Worm (Caenorhabditis elegans) whole organism, L4 larva: ENCODE results near the gene scl-7.

ENCODE experiments used
- T20F7.1 ChIP-seq: fragments of 200-800 bp; sonication (Bioruptor generic); optimal IDR thresholded peaks from 2 replicates; lab custom pipeline; 2018; ENCODE audit warnings: mild to moderate bottlenecking, missing genetic modification characterization, missing compliant biosample characterization
- Y105C5A.15 ChIP-seq: fragments of 200-800 bp; sonication (Bioruptor generic); IDR thresholded peaks from 2 replicates; pipeline ENCODE4 v1.3.6; 2022; ENCODE audit warnings: missing genetic modification characterization, missing compliant biosample characterization
- Y5F2A.4 ChIP-seq: fragments of 200-800 bp; sonication (Bioruptor generic); optimal IDR thresholded peaks from 2 replicates; lab custom pipeline; 2018; ENCODE audit warnings: mild to moderate bottlenecking, missing genetic modification characterization, missing compliant biosample characterization
- aha-1 ChIP-seq: fragments of 150-350 bp; peaks from one replicate; lab custom pipeline; 2014; ENCODE audit warnings: missing biosample characterization, missing genetic modification characterization
- aly-2 ChIP-seq: sonication (generic microtip); optimal IDR thresholded peaks from 2 replicates; lab custom pipeline; 2018; ENCODE audit warnings: missing biosample characterization, missing genetic modification characterization
- ceh-62 ChIP-seq: sonication (generic microtip); optimal IDR thresholded peaks from 2 replicates; lab custom pipeline; 2017; ENCODE audit warnings: missing biosample characterization, missing genetic modification characterization
- ces-1 ChIP-seq: fragments of 150-350 bp; sonication (generic microtip); optimal IDR thresholded peaks from 4 replicates; lab custom pipeline; 2014; ENCODE audit warnings: missing biosample characterization, missing genetic modification reagents, missing genetic modification characterization
- cey-2 ChIP-seq: sonication (generic microtip); optimal IDR thresholded peaks from 3 replicates; lab custom pipeline; 2017; ENCODE audit warnings: missing genetic modification characterization, mild to moderate bottlenecking, missing compliant biosample characterization, antibody characterized with exemption, borderline replicate concordance; ENCODE audit not compliant: insufficient read depth
- daf-12 ChIP-seq: fragments of 150-350 bp; optimal IDR thresholded peaks from 2 replicates; lab custom pipeline; 2014; ENCODE audit warnings: missing biosample characterization, missing genetic modification reagents, missing genetic modification characterization
- duxl-1 ChIP-seq: sonication (generic microtip); optimal IDR thresholded peaks from 2 replicates; lab custom pipeline; 2016; ENCODE audit warnings: mild to moderate bottlenecking, missing genetic modification characterization, moderate library complexity, missing compliant biosample characterization; ENCODE audit not compliant: poor library complexity
- egl-43 ChIP-seq: fragments of 200-800 bp; sonication (Bioruptor generic); IDR thresholded peaks from 2 replicates; pipeline ENCODE4 v1.3.6; 2022; ENCODE audit warnings: missing genetic modification reagents, missing genetic modification characterization, missing compliant biosample characterization
- gei-8 ChIP-seq: fragments of 200-800 bp; sonication (Bioruptor generic); optimal IDR thresholded peaks from 2 replicates; lab custom pipeline; 2018; ENCODE audit warnings: mild to moderate bottlenecking, missing genetic modification characterization, missing compliant biosample characterization
- lin-38 ChIP-seq: fragments of 200-800 bp; sonication (Bioruptor generic); IDR thresholded peaks from 2 replicates; pipeline ENCODE4 v1.3.6; 2022; ENCODE audit warnings: missing genetic modification reagents, missing genetic modification characterization, missing compliant biosample characterization
- lin-39 ChIP-seq: fragments of 150-350 bp; optimal IDR thresholded peaks from 2 replicates; lab custom pipeline; 2014; ENCODE audit warnings: missing biosample characterization, missing genetic modification reagents, missing genetic modification characterization
- madf-9 ChIP-seq: fragments of 200-800 bp; sonication (Bioruptor generic); conservative IDR thresholded peaks from 2 replicates; pipeline ENCODE4 v1.3.6; 2022; ENCODE audit warnings: missing genetic modification reagents, missing genetic modification characterization, missing compliant biosample characterization
- mxl-2 ChIP-seq: fragments of 200-800 bp; sonication (Bioruptor generic); conservative IDR thresholded peaks from 2 replicates; pipeline ENCODE4 v1.3.6; 2022; ENCODE audit warnings: missing genetic modification reagents, missing genetic modification characterization, missing compliant biosample characterization
- mxl-3 ChIP-seq: fragments of 200-800 bp; sonication (Bioruptor generic); optimal IDR thresholded peaks from 2 replicates; lab custom pipeline; 2018; ENCODE audit warnings: mild to moderate bottlenecking, missing genetic modification characterization, missing compliant biosample characterization
- nhr-25 ChIP-seq: sonication (generic microtip); optimal IDR thresholded peaks from 2 replicates; lab custom pipeline; 2017; ENCODE audit warnings: missing genetic modification characterization, mild to moderate bottlenecking, missing compliant biosample characterization, antibody characterized with exemption, moderate library complexity, borderline replicate concordance; ENCODE audit not compliant: insufficient read depth
- nhr-41 ChIP-seq: fragments of 200-800 bp; sonication (Bioruptor generic); IDR thresholded peaks from 2 replicates; pipeline ENCODE4 v1.3.6; 2022; ENCODE audit warnings: missing genetic modification reagents, missing genetic modification characterization, missing compliant biosample characterization
- nhr-76 ChIP-seq: fragments of 150-350 bp; optimal IDR thresholded peaks from 2 replicates; lab custom pipeline; 2014; ENCODE audit warnings: missing biosample characterization, missing genetic modification characterization
- pha-4 ChIP-seq, 2 experiments: fragments of 150-350 bp in 1 of 2; fragments of 200-800 bp in 1 of 2; sonication (Bioruptor generic) in 1 of 2; IDR thresholded peaks in 1 of 2; optimal IDR thresholded peaks in 1 of 2; 2 replicates each; pipeline versions ENCODE4 v1.3.6 to Lab custom; 2014 to 2022; ENCODE audit warnings: missing genetic modification characterization in 2 of 2, missing genetic modification reagents in 2 of 2, missing biosample characterization in 1 of 2, missing compliant biosample characterization in 1 of 2
- php-3 ChIP-seq: fragments of 200-800 bp; sonication (Bioruptor generic); IDR thresholded peaks from 2 replicates; pipeline ENCODE4 v1.3.6; 2022; ENCODE audit warnings: missing genetic modification reagents, missing genetic modification characterization, missing compliant biosample characterization
- rbr-2 ChIP-seq: sonication (generic microtip); optimal IDR thresholded peaks from 2 replicates; lab custom pipeline; 2016; ENCODE audit warnings: missing genotype, missing genetic modification characterization, missing compliant biosample characterization
- sdz-12 ChIP-seq: fragments of 200-800 bp; sonication (Bioruptor generic); optimal IDR thresholded peaks from 2 replicates; lab custom pipeline; 2018; ENCODE audit warnings: mild to moderate bottlenecking, missing genetic modification characterization, missing compliant biosample characterization
- set-16 ChIP-seq: fragments of 200-800 bp; sonication (Bioruptor generic); IDR thresholded peaks from 2 replicates; pipeline ENCODE4 v1.3.6; 2022; ENCODE audit warnings: missing genetic modification reagents, missing genetic modification characterization, missing compliant biosample characterization
- snpc-4 ChIP-seq: fragments of 150-350 bp; optimal IDR thresholded peaks from 2 replicates; lab custom pipeline; 2014; ENCODE audit warnings: missing biosample characterization, missing genetic modification characterization
- unc-130 ChIP-seq: sonication (generic microtip); optimal IDR thresholded peaks from 2 replicates; lab custom pipeline; 2016; ENCODE audit warnings: missing genetic modification reagents, missing genetic modification characterization, missing compliant biosample characterization
- unc-62 ChIP-seq, 3 experiments: fragments of 150-350 bp in 1 of 3; sonication (generic microtip); optimal IDR thresholded peaks in 2 of 3; peaks in 1 of 3; 1 replicate in 1 of 3; 2 replicates in 2 of 3; lab custom pipeline; 2014 to 2017; ENCODE audit warnings: missing biosample characterization in 3 of 3, missing genetic modification characterization in 3 of 3, missing genetic modification reagents in 3 of 3, missing genotype in 1 of 3
- zfp-2 ChIP-seq: sonication (generic microtip); optimal IDR thresholded peaks from 2 replicates; lab custom pipeline; 2016; ENCODE audit warnings: mild to moderate bottlenecking, missing genetic modification characterization, missing compliant biosample characterization
- zip-11 ChIP-seq: fragments of 200-800 bp; sonication (Bioruptor generic); IDR thresholded peaks from 2 replicates; pipeline ENCODE4 v1.3.6; 2022; ENCODE audit warnings: missing genetic modification characterization, missing compliant biosample characterization
- ztf-7 ChIP-seq: fragments of 150-350 bp; optimal IDR thresholded peaks from 2 replicates; lab custom pipeline; 2014; ENCODE audit warnings: missing biosample characterization, missing genetic modification characterization

scl-7 gene

ce11 chrIV:13059284-13059683 lies 11.0 kb upstream of the scl-7 start, which contains the start of gene scl-3:
Gene scl-3 (plus strand): TSS chrIV:13059584.
- no peak for TF ChIP-seq aly-2
- TF ChIP-seq aha-1 = peak; percentile 20

- no peak for TF ChIP-seq unc-62 (GFP tag; optimal IDR thresholded peaks at IDR 0.05 in 1 of 2; lab: Kevin White, UChicago)
- no peak for TF ChIP-seq unc-62 (tag; optimal IDR thresholded peaks at IDR 0.05; lab: Kevin White, UChicago)
- TF ChIP-seq snpc-4 (tag; lab: Kevin White, UChicago) = no peak
- no peak for TF ChIP-seq madf-9 (GFP tag; lab: Robert Waterston, UW)
- no peak for TF ChIP-seq nhr-41 (GFP tag; lab: Robert Waterston, UW)
- TF ChIP-seq mxl-3 (GFP tag; lab: Kevin White, UChicago) = no peak
- TF ChIP-seq zip-11 (GFP tag; lab: Robert Waterston, UW) = no peak
- no peak for TF ChIP-seq unc-130 (GFP tag; lab: Kevin White, UChicago)
- no peak for TF ChIP-seq sdz-12 (GFP tag; lab: Kevin White, UChicago)
- no peak for TF ChIP-seq gei-8 (GFP tag; lab: Kevin White, UChicago)
- TF ChIP-seq, all 104 proteins: peak for 0
Observed at ce11 chrIV:13063714-13064113, 6.5 kb upstream of the scl-7 start, which contains the start of gene scl-5. Gene scl-5 (plus strand): TSS chrIV:13064014.

DNA sequence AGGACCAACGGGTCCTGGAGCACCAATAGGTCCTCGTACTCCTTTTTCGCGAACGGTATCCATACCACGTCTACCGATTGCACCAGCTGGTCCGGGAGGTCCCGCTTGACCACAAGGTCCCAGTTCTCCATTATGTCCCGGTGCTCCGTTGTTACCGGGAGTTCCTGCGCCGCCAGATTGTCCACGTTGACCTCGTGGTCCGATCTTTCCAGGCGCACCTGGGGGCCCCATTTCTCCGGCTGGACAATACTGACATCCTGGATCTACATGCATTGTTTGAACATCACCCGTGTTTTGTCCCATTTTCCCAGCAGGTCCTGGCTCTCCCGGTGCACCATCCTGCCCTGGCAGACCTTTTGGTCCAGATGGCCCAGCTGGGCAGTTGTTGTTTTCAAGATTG lies 4.2 kb upstream of the scl-7 start:
- no peak for TF ChIP-seq lin-39
- TF ChIP-seq php-3 = no peak
- no peak for TF ChIP-seq Y5F2A.4 (GFP tag; lab: Kevin White, UChicago)
- peak; percentile 80 for TF ChIP-seq aha-1
- peak; percentile 68; the same call in 1 of the 2 replicates for TF ChIP-seq set-16 (GFP tag; lab: Robert Waterston, UW)
- 0 out of 2 replicates have a peak, but pooled peaks have one; percentile 36 for TF ChIP-seq egl-43 (GFP tag; lab: Robert Waterston, UW)
- TF ChIP-seq nhr-76 (tag; lab: Kevin White, UChicago) = no peak

DNA sequence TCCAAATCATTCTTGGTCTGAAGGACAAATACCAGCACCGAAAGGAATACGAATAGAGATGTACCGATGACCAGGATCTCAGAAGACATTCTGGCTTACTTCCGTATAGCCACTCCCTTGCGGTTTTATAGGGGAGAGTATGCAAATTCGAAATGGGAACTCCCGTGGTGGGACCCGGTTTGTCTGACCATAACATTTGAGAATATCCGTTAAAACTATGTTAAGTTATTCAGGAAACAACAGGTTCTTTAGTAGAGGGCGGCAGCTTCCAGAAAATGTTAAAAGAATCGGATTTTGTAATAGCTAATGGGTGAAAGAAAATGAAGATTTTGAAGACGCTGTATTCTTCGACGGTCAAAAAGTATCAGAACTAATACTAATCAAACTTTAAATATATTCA lies 3.0 kb upstream of the scl-7 start, which contains the start of gene col-131:
col-131 (minus strand) TSS at position 101 of the 400 bp plus-strand sequence.
- TF ChIP-seq pha-4 (GFP tag; IDR thresholded peaks at IDR 0.05; lab: Robert Waterston, UW) = no peak
- no peak for TF ChIP-seq pha-4 (tag; optimal IDR thresholded peaks at IDR 0.05; lab: Kevin White, UChicago)
- TF ChIP-seq cey-2 (tag; lab: Kevin White, UChicago) = no peak
- no peak for TF ChIP-seq T20F7.1 (GFP tag; lab: Kevin White, UChicago)
- TF ChIP-seq duxl-1 (tag; lab: Kevin White, UChicago) = no peak
- no peak for TF ChIP-seq rbr-2 (tag; lab: Kevin White, UChicago)
- no peak for TF ChIP-seq nhr-25
- no peak for TF ChIP-seq ces-1 (GFP tag; lab: Kevin White, UChicago)
- TF ChIP-seq zfp-2 = no peak
- TF ChIP-seq mxl-2 (GFP tag; lab: Robert Waterston, UW) = no peak
- TF ChIP-seq lin-38 (GFP tag; lab: Robert Waterston, UW) = no peak
- TF ChIP-seq, all 104 proteins: peak for 0

DNA sequence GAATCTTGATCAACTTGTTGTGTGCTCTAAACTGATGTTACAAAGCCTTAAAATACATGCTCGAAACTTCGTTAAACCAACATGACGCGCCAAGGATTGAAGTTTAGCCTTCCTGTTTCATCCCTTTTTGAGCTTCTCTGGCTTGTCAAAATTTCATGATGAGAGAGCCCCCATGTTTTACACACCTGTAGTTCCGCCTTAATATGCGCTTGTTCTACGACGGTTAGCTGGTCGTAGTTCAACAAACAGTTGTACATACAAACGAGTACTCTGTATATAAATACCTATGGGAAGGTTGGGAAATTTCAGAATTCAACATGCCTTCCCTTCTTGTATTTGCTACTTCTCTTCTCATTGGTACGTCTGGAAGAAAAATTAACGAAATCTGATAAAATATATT lies 1.8 kb upstream of the scl-7 start, which contains the start of gene scl-6:
scl-6 (plus strand) TSS at position 301 of the 400 bp plus-strand sequence.
- no peak for TF ChIP-seq daf-12
- TF ChIP-seq ztf-7 (tag; lab: Kevin White, UChicago) = no peak
- no peak for TF ChIP-seq ceh-62
- no peak for TF ChIP-seq set-16 (GFP tag; lab: Robert Waterston, UW)

- TF ChIP-seq Y105C5A.15 = no peak
- TF ChIP-seq aha-1 = peak; percentile 36
Observed at ce11 chrIV:13071445-13071844, 1.2 kb downstream of the scl-7 start, which contains the start of gene scl-8. Gene scl-8 (plus strand): TSS chrIV:13071745.
